Fruit fly (Drosophila melanogaster): ENCODE results near the gene CG31041.
A peak's percentile ranks its signal among the peaks of the same experiment; 100 is the strongest.

Gene CG31041

dm6 chr3R:29572040-29572648 is 18.6 kb downstream of the CG31041 start:
- TF ChIP-seq pad (GFP tag; optimal IDR thresholded peaks at IDR 0.05) (peak; percentile 38), kay (GFP tag; ENCODE audit: borderline replicate concordance) (no peak)

- no peak for TF ChIP-seq toe (GFP tag; optimal IDR thresholded peaks at IDR 0.05)
- TF ChIP-seq Mnt (GFP tag; optimal IDR thresholded peaks at IDR 0.05) = no peak
- TF ChIP-seq kay (GFP tag; ENCODE audit: borderline replicate concordance) = no peak
- no peak for TF ChIP-seq CG12768 (GFP tag; optimal IDR thresholded peaks at IDR 0.05)
- no peak for TF ChIP-seq CG33017 (tag; optimal IDR thresholded peaks at IDR 0.05)
- no peak for TF ChIP-seq CG1620 (GFP tag; optimal IDR thresholded peaks at IDR 0.05)
- TF ChIP-seq tj (GFP tag; optimal IDR thresholded peaks at IDR 0.05) = no peak
- no peak for TF ChIP-seq Hr96 (GFP tag; optimal IDR thresholded peaks at IDR 0.05)
- TF ChIP-seq Clk (GFP tag; optimal IDR thresholded peaks at IDR 0.05) = no peak
- TF ChIP-seq Crg-1 (GFP tag; optimal IDR thresholded peaks at IDR 0.05) = no peak
- TF ChIP-seq CG7045 (GFP tag; optimal IDR thresholded peaks at IDR 0.05) = no peak
- TF ChIP-seq CG11617 (GFP tag; optimal IDR thresholded peaks at IDR 0.05) = no peak
- no peak for TF ChIP-seq bab1 (GFP tag; optimal IDR thresholded peaks at IDR 0.05)
- TF ChIP-seq CG14711 (tag; optimal IDR thresholded peaks at IDR 0.05) = no peak
- no peak for TF ChIP-seq CG5204 (GFP tag; optimal IDR thresholded peaks at IDR 0.05)
Observed at dm6 chr3R:29570239-29570814, 20.4 kb downstream of the CG31041 start.

- TF ChIP-seq CG7045 (GFP tag; optimal IDR thresholded peaks at IDR 0.05) (no peak), tj (GFP tag; optimal IDR thresholded peaks at IDR 0.05) (no peak), Clk (GFP tag; optimal IDR thresholded peaks at IDR 0.05) (no peak), CG11617 (GFP tag; optimal IDR thresholded peaks at IDR 0.05) (no peak)
Observed at dm6 chr3R:29566997-29567670, 23.6 kb downstream of the CG31041 start.

- TF ChIP-seq CG33017 (tag; optimal IDR thresholded peaks at IDR 0.05) (no peak), kay (GFP tag; ENCODE audit: borderline replicate concordance) (peak; percentile 86), cic (GFP tag; optimal IDR thresholded peaks at IDR 0.05) (peak; percentile 2)
Observed at dm6 chr3R:29565744-29566143, 25.0 kb downstream of the CG31041 start.

- TF ChIP-seq CG12768 (GFP tag; optimal IDR thresholded peaks at IDR 0.05) (no peak), Clk (GFP tag; optimal IDR thresholded peaks at IDR 0.05) (no peak), Hr96 (GFP tag; optimal IDR thresholded peaks at IDR 0.05) (no peak), CG14711 (tag; optimal IDR thresholded peaks at IDR 0.05) (no peak), Mnt (GFP tag; optimal IDR thresholded peaks at IDR 0.05) (no peak), cic (GFP tag; optimal IDR thresholded peaks at IDR 0.05) (no peak), ovo (GFP tag; optimal IDR thresholded peaks at IDR 0.05) (no peak), cnc (optimal IDR thresholded peaks at IDR 0.05) (no peak), CG7045 (GFP tag; optimal IDR thresholded peaks at IDR 0.05) (no peak), CG1620 (GFP tag; optimal IDR thresholded peaks at IDR 0.05) (no peak), Crg-1 (GFP tag; optimal IDR thresholded peaks at IDR 0.05) (no peak), CG7101 (tag; optimal IDR thresholded peaks at IDR 0.05) (no peak), pad (GFP tag; optimal IDR thresholded peaks at IDR 0.05) (no peak), bab1 (GFP tag; optimal IDR thresholded peaks at IDR 0.05) (no peak), CG33017 (tag; optimal IDR thresholded peaks at IDR 0.05) (no peak), CG5204 (GFP tag; optimal IDR thresholded peaks at IDR 0.05) (no peak), tj (GFP tag; optimal IDR thresholded peaks at IDR 0.05) (no peak), toe (GFP tag; optimal IDR thresholded peaks at IDR 0.05) (no peak), kay (GFP tag; ENCODE audit: borderline replicate concordance) (no peak)
Observed at dm6 chr3R:29562579-29562978, 28.1 kb downstream of the CG31041 start.

dm6 chr3R:29560418-29560817 is 30.3 kb downstream of the CG31041 start:
- no peak for TF ChIP-seq pad (GFP tag; optimal IDR thresholded peaks at IDR 0.05)
- TF ChIP-seq Clk (GFP tag; optimal IDR thresholded peaks at IDR 0.05) = no peak
- no peak for TF ChIP-seq Crg-1 (GFP tag; optimal IDR thresholded peaks at IDR 0.05)
- TF ChIP-seq Hr96 (GFP tag; optimal IDR thresholded peaks at IDR 0.05) = no peak
- no peak for TF ChIP-seq CG5204 (GFP tag; optimal IDR thresholded peaks at IDR 0.05)
- TF ChIP-seq ovo (GFP tag; optimal IDR thresholded peaks at IDR 0.05) = no peak
- no peak for TF ChIP-seq CG14711 (tag; optimal IDR thresholded peaks at IDR 0.05)
- TF ChIP-seq kay (GFP tag; ENCODE audit: borderline replicate concordance) = no peak
- TF ChIP-seq cnc (optimal IDR thresholded peaks at IDR 0.05) = no peak
- no peak for TF ChIP-seq CG33017 (tag; optimal IDR thresholded peaks at IDR 0.05)
- TF ChIP-seq CG11617 (GFP tag; optimal IDR thresholded peaks at IDR 0.05) = no peak
- TF ChIP-seq toe (GFP tag; optimal IDR thresholded peaks at IDR 0.05) = no peak
- no peak for TF ChIP-seq CG1620 (GFP tag; optimal IDR thresholded peaks at IDR 0.05)

dm6 chr3R:29559444-29559976 is 31.2 kb downstream of the CG31041 start:
- TF ChIP-seq CG12768 (GFP tag; optimal IDR thresholded peaks at IDR 0.05) (no peak), CG11617 (GFP tag; optimal IDR thresholded peaks at IDR 0.05) (no peak), ovo (GFP tag; optimal IDR thresholded peaks at IDR 0.05) (no peak), toe (GFP tag; optimal IDR thresholded peaks at IDR 0.05) (no peak), CG33017 (tag; optimal IDR thresholded peaks at IDR 0.05) (no peak), CG7045 (GFP tag; optimal IDR thresholded peaks at IDR 0.05) (no peak), Crg-1 (GFP tag; optimal IDR thresholded peaks at IDR 0.05) (no peak), bab1 (GFP tag; optimal IDR thresholded peaks at IDR 0.05) (no peak), CG1620 (GFP tag; optimal IDR thresholded peaks at IDR 0.05) (no peak), kay (GFP tag; ENCODE audit: borderline replicate concordance) (no peak), tj (GFP tag; optimal IDR thresholded peaks at IDR 0.05) (no peak)

All from whole organism, adult.